Worm (Caenorhabditis elegans): Measurements from ENCODE around the gene ephx-1.

ce11 chrII:3968808-3969207 is 35.9 kb upstream of the ephx-1 start:
- TF ChIP-seq T22C8.4 (GFP tag; IDR thresholded peaks at IDR 0.05), result no peak
- no peak for TF ChIP-seq flt-1 (GFP tag; IDR thresholded peaks at IDR 0.05)
- TF ChIP-seq ref-1 (GFP tag; conservative IDR thresholded peaks at IDR 0.05), result no peak
- TF ChIP-seq ztf-23 (GFP tag; IDR thresholded peaks at IDR 0.05), result no peak
- no peak for TF ChIP-seq klf-2 (GFP tag; conservative IDR thresholded peaks at IDR 0.05)
- no peak for TF ChIP-seq tab-1 (GFP tag; IDR thresholded peaks at IDR 0.05)
- TF ChIP-seq med-1 (GFP tag; optimal IDR thresholded peaks at IDR 0.05; ENCODE audit: insufficient read depth), result no peak
- no peak for TF ChIP-seq cog-1 (tag; optimal IDR thresholded peaks at IDR 0.05)
- TF ChIP-seq ztf-29 (GFP tag; IDR thresholded peaks at IDR 0.05), result no peak

All from whole organism, midembryonic.